Fruit fly (Drosophila melanogaster) whole organism, prepupa: ENCODE results near the gene Rev1.

Experiments
- CG10631 ChIP-seq: fragments of 200-800 bp; sonication (Bioruptor generic); optimal IDR thresholded peaks from 2 replicates; lab custom pipeline; 2016; ENCODE audit warnings: missing biosample characterization, missing genetic modification characterization
- CG10669 ChIP-seq: fragments of 200-800 bp; sonication (Bioruptor generic); optimal IDR thresholded peaks from 3 replicates; lab custom pipeline; 2018; ENCODE audit warnings: missing biosample characterization, mild to moderate bottlenecking, missing genetic modification characterization, moderate library complexity
- CG11294 ChIP-seq: fragments of 200-800 bp; sonication (Bioruptor generic); IDR thresholded peaks from 2 replicates; pipeline ENCODE4 v1.3.6; 2022; ENCODE audit warnings: missing biosample characterization, missing genetic modification characterization
- CG15336 ChIP-seq: fragments of 200-800 bp; sonication (Bioruptor generic); IDR thresholded peaks from 2 replicates; pipeline ENCODE4 v1.3.6; 2022; ENCODE audit warnings: missing biosample characterization, missing genetic modification characterization
- CG1621 ChIP-seq: fragments of 200-800 bp; sonication (Bioruptor generic); optimal IDR thresholded peaks from 3 replicates; lab custom pipeline; 2018; ENCODE audit warnings: missing biosample characterization, mild to moderate bottlenecking, missing genetic modification characterization
- CG16779 ChIP-seq: fragments of 200-800 bp; sonication (Bioruptor generic); optimal IDR thresholded peaks from 3 replicates; lab custom pipeline; 2017; ENCODE audit warnings: missing biosample characterization, mild to moderate bottlenecking, missing genetic modification characterization
- CG32006 ChIP-seq: fragments of 200-800 bp; sonication (Bioruptor generic); optimal IDR thresholded peaks from 3 replicates; lab custom pipeline; 2017; ENCODE audit warnings: missing biosample characterization, mild to moderate bottlenecking, missing genetic modification characterization
- CG34406 ChIP-seq: fragments of 200-800 bp; sonication (Bioruptor generic); optimal IDR thresholded peaks from 3 replicates; lab custom pipeline; 2016; ENCODE audit warnings: missing biosample characterization, missing genetic modification characterization
- CG3919 ChIP-seq: fragments of 200-800 bp; sonication (Bioruptor generic); optimal IDR thresholded peaks from 3 replicates; lab custom pipeline; 2016; ENCODE audit warnings: missing biosample characterization, missing genetic modification characterization
- CG6163 ChIP-seq: fragments of 200-800 bp; sonication (Bioruptor generic); IDR thresholded peaks from 3 replicates; pipeline ENCODE4 v1.3.6; 2022; ENCODE audit warnings: missing biosample characterization, missing genetic modification characterization
- CG6276 ChIP-seq: fragments of 200-800 bp; sonication (Bioruptor generic); optimal IDR thresholded peaks from 2 replicates; lab custom pipeline; 2017; ENCODE audit warnings: missing biosample characterization, mild to moderate bottlenecking, missing genetic modification characterization
- CG6808 ChIP-seq: fragments of 200-800 bp; sonication (Bioruptor generic); optimal IDR thresholded peaks from 3 replicates; lab custom pipeline; 2017; ENCODE audit warnings: missing biosample characterization, missing genetic modification characterization, mild to moderate bottlenecking, moderate library complexity, missing genetic modification reagents
- CG8119 ChIP-seq: fragments of 200-800 bp; sonication (Bioruptor generic); IDR thresholded peaks from 3 replicates; pipeline ENCODE4 v1.3.6; 2022; ENCODE audit warnings: missing biosample characterization, missing genetic modification characterization
- CG8319 ChIP-seq: fragments of 200-800 bp; sonication (Bioruptor generic); optimal IDR thresholded peaks from 3 replicates; lab custom pipeline; 2016; ENCODE audit warnings: missing biosample characterization, missing genetic modification characterization
- CG8632 ChIP-seq: fragments of 200-800 bp; sonication (Bioruptor generic); optimal IDR thresholded peaks from 3 replicates; lab custom pipeline; 2016; ENCODE audit warnings: missing biosample characterization, missing genetic modification characterization
- CG9139 ChIP-seq: fragments of 200-800 bp; sonication (Bioruptor generic); optimal IDR thresholded peaks from 3 replicates; lab custom pipeline; 2017; ENCODE audit warnings: missing biosample characterization, mild to moderate bottlenecking, missing genetic modification characterization
- Eip75B ChIP-seq: fragments of 200-800 bp; sonication (Bioruptor generic); optimal IDR thresholded peaks from 3 replicates; lab custom pipeline; 2016; ENCODE audit warnings: missing biosample characterization, missing genetic modification characterization
- Eip78C ChIP-seq: fragments of 200-800 bp; sonication (Bioruptor generic); peaks from one replicate; lab custom pipeline; 2016; ENCODE audit warnings: missing biosample characterization, missing genetic modification characterization
- Eip93F ChIP-seq: fragments of 200-800 bp; sonication (Bioruptor generic); optimal IDR thresholded peaks from 2 replicates; lab custom pipeline; 2016; ENCODE audit warnings: missing biosample characterization, mild to moderate bottlenecking, missing genetic modification characterization
- Ets21C ChIP-seq: fragments of 200-800 bp; sonication (Bioruptor generic); optimal IDR thresholded peaks from 3 replicates; lab custom pipeline; 2016; ENCODE audit warnings: missing biosample characterization, missing genetic modification characterization
- Ets96B ChIP-seq: fragments of 200-800 bp; optimal IDR thresholded peaks from 2 replicates; lab custom pipeline; 2019; ENCODE audit warnings: missing biosample characterization, mild to moderate bottlenecking, missing genetic modification characterization, moderate library complexity
- Gug ChIP-seq: fragments of 200-800 bp; sonication (Bioruptor generic); IDR thresholded peaks from 2 replicates; pipeline ENCODE4 v1.3.6; 2022; ENCODE audit warnings: missing biosample characterization, missing genetic modification characterization
- Hr38 ChIP-seq: sonication (Bioruptor generic); optimal IDR thresholded peaks from 2 replicates; lab custom pipeline; 2016; ENCODE audit warnings: missing biosample characterization, missing genetic modification characterization
- Hr39 ChIP-seq: fragments of 200-800 bp; sonication (Bioruptor generic); optimal IDR thresholded peaks from 2 replicates; lab custom pipeline; 2016; ENCODE audit warnings: missing biosample characterization, missing genetic modification characterization
- Hr4 ChIP-seq: fragments of 200-800 bp; sonication (Bioruptor generic); optimal IDR thresholded peaks from 3 replicates; lab custom pipeline; 2016; ENCODE audit warnings: missing biosample characterization, missing genetic modification characterization
- Lpt ChIP-seq: fragments of 200-800 bp; sonication (Bioruptor generic); optimal IDR thresholded peaks from 3 replicates; lab custom pipeline; 2016; ENCODE audit warnings: missing biosample characterization, missing genetic modification characterization
- Smox ChIP-seq: fragments of 200-800 bp; sonication (Bioruptor generic); optimal IDR thresholded peaks from 3 replicates; lab custom pipeline; 2016; ENCODE audit warnings: missing biosample characterization, missing genetic modification characterization
- Sox102F ChIP-seq: fragments of 200-800 bp; sonication (Bioruptor generic); optimal IDR thresholded peaks from 2 replicates; lab custom pipeline; 2016; ENCODE audit warnings: missing biosample characterization, mild to moderate bottlenecking, missing genetic modification characterization
- achi ChIP-seq: fragments of 200-800 bp; sonication (Bioruptor generic); optimal IDR thresholded peaks from 3 replicates; lab custom pipeline; 2016; ENCODE audit warnings: missing biosample characterization, missing genetic modification characterization
- cyc ChIP-seq: fragments of 200-800 bp; sonication (Bioruptor generic); optimal IDR thresholded peaks from 3 replicates; lab custom pipeline; 2016; ENCODE audit warnings: missing biosample characterization, missing genetic modification characterization
- dac ChIP-seq: fragments of 200-800 bp; sonication (Bioruptor generic); optimal IDR thresholded peaks from 2 replicates; lab custom pipeline; 2017; ENCODE audit warnings: missing biosample characterization, mild to moderate bottlenecking, missing genetic modification characterization
- dsx ChIP-seq: fragments of 200-800 bp; optimal IDR thresholded peaks from 3 replicates; lab custom pipeline; 2019; ENCODE audit warnings: missing biosample characterization, mild to moderate bottlenecking, missing genetic modification characterization, moderate library complexity; ENCODE audit not compliant: poor library complexity, severe bottlenecking
- fd59A ChIP-seq: fragments of 200-800 bp; sonication (Bioruptor generic); optimal IDR thresholded peaks from 2 replicates; lab custom pipeline; 2017; ENCODE audit warnings: missing biosample characterization, mild to moderate bottlenecking, missing genetic modification characterization, missing genetic modification reagents
- fd85E ChIP-seq: fragments of 200-800 bp; sonication (Bioruptor generic); optimal IDR thresholded peaks from 3 replicates; lab custom pipeline; 2016; ENCODE audit warnings: missing biosample characterization, missing genetic modification characterization
- spab ChIP-seq: fragments of 200-800 bp; sonication (Bioruptor generic); optimal IDR thresholded peaks from 2 replicates; lab custom pipeline; 2017; ENCODE audit warnings: missing biosample characterization, mild to moderate bottlenecking, missing genetic modification characterization, missing genetic modification reagents
- svp ChIP-seq: fragments of 200-800 bp; sonication (Bioruptor generic); peaks from one replicate; lab custom pipeline; 2016; ENCODE audit warnings: missing biosample characterization, missing genetic modification characterization
- vri ChIP-seq: fragments of 200-800 bp; sonication (Bioruptor generic); optimal IDR thresholded peaks from 3 replicates; lab custom pipeline; 2016; ENCODE audit warnings: missing biosample characterization, mild to moderate bottlenecking, missing genetic modification characterization

Rev1 gene

DNA sequence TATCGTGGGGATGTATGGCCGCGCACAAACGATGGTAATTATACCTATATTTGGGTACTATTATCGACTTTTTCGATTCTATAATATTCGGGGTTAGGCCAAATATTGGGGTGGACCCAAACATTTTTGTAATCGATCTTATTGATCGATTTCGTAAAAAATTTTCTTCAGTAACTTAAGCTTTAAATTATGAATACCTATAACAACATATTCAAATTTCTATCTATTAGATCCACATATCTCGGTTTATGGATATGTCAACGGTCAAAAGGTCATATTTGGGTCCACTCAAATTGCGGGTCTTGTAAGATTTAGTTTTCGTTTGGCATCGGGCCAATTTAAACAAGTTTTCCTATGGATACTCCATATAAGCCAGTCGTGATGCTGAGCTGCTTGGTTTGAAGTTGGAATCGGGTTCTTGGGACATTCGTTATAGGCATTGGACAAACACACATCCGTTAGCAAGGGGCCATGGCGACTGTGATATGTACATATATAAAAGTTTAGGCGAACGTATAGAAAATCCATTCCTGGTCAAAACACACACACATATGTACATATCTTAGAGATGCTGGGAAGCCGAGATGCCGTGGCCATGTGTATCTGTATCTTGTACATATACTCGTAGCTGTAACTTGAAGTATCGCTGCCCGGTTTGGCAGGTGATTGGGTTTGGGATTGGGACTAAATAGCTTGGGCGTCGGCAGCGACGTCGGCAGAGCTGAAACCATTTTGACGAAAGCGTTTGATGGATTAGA is 46.2 kb downstream of the Rev1 start (continued):
- TF ChIP-seq CG10669 (GFP tag; lab: Kevin White, UChicago) (peak; percentile 24), CG6276 (GFP tag; lab: Kevin White, UChicago) (peak; percentile 62), Hr38 (no peak), Eip93F (GFP tag; lab: Kevin White, UChicago) (no peak), Eip75B (GFP tag; lab: Kevin White, UChicago) (no peak), Sox102F (GFP tag; lab: Kevin White, UChicago) (peak; percentile 43), CG34406 (GFP tag; lab: Kevin White, UChicago) (peak; percentile 8), Lpt (no peak), CG16779 (tag; lab: Kevin White, UChicago) (peak; percentile 3), Hr4 (GFP tag; lab: Kevin White, UChicago) (peak; percentile 29), CG6808 (GFP tag; lab: Kevin White, UChicago) (peak; percentile 36), CG6163 (GFP tag; lab: Robert Waterston, UW) (peak; percentile 73), Ets21C (no peak), dac (GFP tag; lab: Kevin White, UChicago) (no peak), CG8319 (GFP tag; lab: Kevin White, UChicago) (no peak), fd85E (GFP tag; lab: Kevin White, UChicago) (no peak), Hr39 (GFP tag; lab: Kevin White, UChicago) (no peak)

DNA sequence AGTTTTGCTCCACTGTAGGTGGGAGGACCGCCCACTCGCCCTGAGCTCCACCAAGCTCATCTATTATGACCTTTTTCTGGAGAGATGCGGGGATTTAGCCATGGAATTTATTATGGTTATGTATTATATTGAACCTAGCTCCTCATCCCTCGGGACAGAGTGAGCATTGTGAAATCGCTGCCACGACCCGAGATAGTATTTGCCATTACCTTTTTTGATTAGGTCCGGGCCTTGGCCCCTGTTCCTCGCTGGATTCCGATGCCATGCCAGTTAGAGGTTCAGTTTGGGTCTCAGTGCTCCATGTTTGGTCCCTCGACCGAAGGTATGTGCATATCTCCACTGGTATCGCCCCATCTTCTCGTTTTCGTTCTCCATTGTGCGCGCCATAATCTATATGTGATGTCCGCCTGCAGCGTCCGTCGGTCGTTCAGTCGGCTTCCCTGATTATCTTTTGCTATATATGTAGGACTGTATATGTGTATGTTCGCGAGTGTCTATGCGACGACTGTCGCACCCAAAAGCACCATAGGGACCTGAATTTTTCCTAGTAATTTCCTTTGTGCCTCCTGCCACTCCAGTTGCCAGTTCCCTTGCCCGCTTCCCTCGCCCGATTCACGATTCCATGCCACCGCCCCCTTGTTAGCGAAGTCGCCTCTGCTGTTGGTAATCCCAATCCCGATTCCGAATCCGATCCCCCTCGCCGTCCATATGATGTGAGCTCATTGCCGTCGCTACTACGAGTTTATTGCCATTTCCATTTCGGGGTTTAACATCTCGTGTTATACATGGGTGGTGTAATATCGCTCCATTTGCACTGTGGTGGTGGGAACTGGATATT is 47.9 kb downstream of the Rev1 start:
- TF ChIP-seq CG6163 (GFP tag; lab: Robert Waterston, UW) (no peak), svp (GFP tag; lab: Kevin White, UChicago) (peak; percentile 69), Eip78C (peak; percentile 28)

DNA sequence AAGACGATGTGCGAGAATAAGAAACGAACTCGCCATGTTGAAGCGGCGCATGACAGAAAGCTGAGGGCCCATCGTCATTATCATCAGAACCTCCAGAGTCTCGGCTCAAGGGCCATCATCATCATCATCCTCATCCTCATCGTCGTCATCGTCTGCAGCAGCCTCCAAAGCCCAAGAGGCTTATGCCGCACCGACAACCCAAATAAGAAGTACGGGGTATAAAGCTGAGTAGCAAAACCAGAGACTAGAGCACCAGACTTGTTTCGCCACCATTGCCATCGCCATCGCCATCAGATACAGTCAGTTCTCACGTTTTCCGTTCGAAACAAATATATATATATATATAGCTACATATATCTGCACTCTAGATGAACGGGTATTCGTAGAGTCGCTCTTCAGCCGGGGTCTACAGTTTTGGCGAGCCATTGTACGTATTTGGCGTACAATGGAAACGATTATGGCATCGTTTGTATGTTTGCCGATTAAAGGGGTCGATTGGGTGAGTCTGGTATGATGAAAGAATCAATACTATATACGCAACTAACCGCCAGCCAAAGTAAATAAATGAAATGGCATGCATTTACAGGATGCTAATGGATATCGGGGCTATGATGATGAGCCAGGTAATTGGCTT is 49.1 kb downstream of the Rev1 start:
- TF ChIP-seq Eip78C (peak; percentile 18), spab (GFP tag; lab: Kevin White, UChicago) (no peak), svp (GFP tag; lab: Kevin White, UChicago) (peak; percentile 47), CG15336 (0 out of 2 replicates have a peak, but pooled peaks have one; percentile 12)

DNA sequence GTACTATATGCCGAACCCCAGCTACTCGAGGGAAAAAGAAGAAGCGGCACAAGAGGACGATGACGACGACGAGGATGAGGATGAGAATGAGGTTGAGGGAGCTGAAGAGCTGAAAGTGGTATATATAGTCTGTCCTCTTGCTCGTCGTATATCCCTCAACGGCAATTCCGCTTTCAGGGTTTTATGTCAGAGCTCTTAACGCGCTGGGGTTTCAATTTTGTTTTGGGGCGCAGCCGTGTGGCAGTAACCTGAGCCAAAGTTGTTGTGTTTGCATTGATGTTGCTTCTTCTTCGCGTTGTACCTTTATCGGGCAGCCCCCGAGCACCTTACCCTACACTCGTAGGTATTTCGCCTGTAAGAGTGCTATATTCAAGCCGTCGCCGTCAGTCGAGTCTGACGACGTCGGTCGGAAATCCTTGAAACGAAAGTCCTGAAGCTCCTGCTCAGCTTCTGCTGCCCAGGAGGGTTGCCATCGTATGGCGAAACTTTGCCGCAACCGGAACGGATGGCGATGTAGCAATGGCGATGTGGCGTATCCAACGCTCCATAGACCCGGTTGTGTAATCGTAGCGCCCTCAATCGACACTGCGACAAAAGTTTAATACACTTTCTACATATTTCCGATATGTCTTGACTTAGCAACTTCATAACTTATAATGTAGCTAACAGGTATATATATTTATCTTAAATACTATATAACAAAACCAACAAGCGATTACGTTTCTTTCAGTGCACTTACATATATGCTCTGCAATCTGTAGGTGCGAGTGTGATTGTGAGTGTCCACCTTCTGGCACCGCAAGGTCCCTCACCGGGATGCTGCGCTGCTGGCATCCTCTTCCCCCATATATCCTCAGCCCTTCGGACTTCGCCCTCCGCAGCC is 50.7 kb downstream of the Rev1 start:
- TF ChIP-seq CG3919 (GFP tag; lab: Kevin White, UChicago): peak; percentile 42
- TF ChIP-seq CG34406 (GFP tag; lab: Kevin White, UChicago): peak; percentile 48
- peak; percentile 33 for TF ChIP-seq CG8632 (GFP tag; lab: Kevin White, UChicago)
- TF ChIP-seq cyc: peak; percentile 25
- TF ChIP-seq spab (GFP tag; lab: Kevin White, UChicago): peak; percentile 44
- TF ChIP-seq Ets21C: no peak
- TF ChIP-seq Ets96B (tag; lab: Kevin White, UChicago): peak; percentile 59
- TF ChIP-seq CG32006 (GFP tag; lab: Kevin White, UChicago): peak; percentile 50
- TF ChIP-seq Hr4 (GFP tag; lab: Kevin White, UChicago): peak; percentile 48
- TF ChIP-seq Hr39 (GFP tag; lab: Kevin White, UChicago): peak; percentile 4
- TF ChIP-seq Gug: peak; percentile 37; the same call in 1 of the 2 replicates
- peak; percentile 3 for TF ChIP-seq CG6276 (GFP tag; lab: Kevin White, UChicago)
- no peak for TF ChIP-seq Eip93F (GFP tag; lab: Kevin White, UChicago)
- peak; percentile 19 for TF ChIP-seq fd59A
- TF ChIP-seq Eip78C: peak; percentile 83
- peak; percentile 63; the same call in 2 of the 3 replicates for TF ChIP-seq CG6163 (GFP tag; lab: Robert Waterston, UW)
- peak; percentile 38 for TF ChIP-seq dsx
- peak; percentile 55 for TF ChIP-seq CG15336
- peak; percentile 17 for TF ChIP-seq CG10631 (GFP tag; lab: Kevin White, UChicago)
- peak; percentile 34 for TF ChIP-seq CG1621 (tag; lab: Kevin White, UChicago)
- peak; percentile 40; the same call in 1 of the 2 replicates for TF ChIP-seq CG11294 (GFP tag; lab: Robert Waterston, UW)
- no peak for TF ChIP-seq CG9139
- TF ChIP-seq CG8119 (GFP tag; lab: Robert Waterston, UW): peak; percentile 48; the same call in 2 of the 3 replicates
- no peak for TF ChIP-seq vri (GFP tag; lab: Kevin White, UChicago)
- TF ChIP-seq achi (GFP tag; lab: Kevin White, UChicago): peak; percentile 47
- TF ChIP-seq Smox: peak; percentile 35
- peak; percentile 77 for TF ChIP-seq svp (GFP tag; lab: Kevin White, UChicago)
